Worm (Caenorhabditis elegans) whole organism, young adult: ENCODE measurements around the gene Y39A1C.1.

Experiments used
- B0019.2 ChIP-seq: fragments of 200-800 bp; sonication (Bioruptor generic); conservative IDR thresholded peaks from 2 replicates; pipeline ENCODE4 v1.3.6; 2022; ENCODE audit warnings: missing genetic modification reagents, missing genetic modification characterization, missing compliant biosample characterization
- B0261.1 ChIP-seq: sonication (generic microtip); optimal IDR thresholded peaks from 2 replicates; lab custom pipeline; 2016; ENCODE audit warnings: mild to moderate bottlenecking, missing genetic modification characterization, moderate library complexity, missing compliant biosample characterization
- B0336.3 ChIP-seq: fragments of 200-800 bp; sonication (Bioruptor generic); IDR thresholded peaks from 2 replicates; pipeline ENCODE4 v1.3.6; 2022; ENCODE audit warnings: missing genetic modification characterization, missing compliant biosample characterization
- D2030.7 ChIP-seq: fragments of 200-800 bp; sonication (Bioruptor generic); IDR thresholded peaks from 2 replicates; pipeline ENCODE4 v1.3.6; 2022; ENCODE audit warnings: missing genetic modification reagents, missing genetic modification characterization, missing compliant biosample characterization
- F22D6.2 ChIP-seq: sonication (generic microtip); optimal IDR thresholded peaks from 2 replicates; lab custom pipeline; 2016; ENCODE audit warnings: mild to moderate bottlenecking, missing genetic modification characterization, missing compliant biosample characterization
- F37B4.10 ChIP-seq: fragments of 200-800 bp; sonication (Bioruptor generic); IDR thresholded peaks from 2 replicates; pipeline ENCODE4 v1.3.6; 2022; ENCODE audit warnings: missing genetic modification characterization, missing compliant biosample characterization
- F52B5.7 ChIP-seq: sonication (generic microtip); optimal IDR thresholded peaks from 2 replicates; lab custom pipeline; 2016; ENCODE audit warnings: mild to moderate bottlenecking, missing genetic modification characterization, missing compliant biosample characterization
- F55B11.4 ChIP-seq: sonication (generic microtip); optimal IDR thresholded peaks from 2 replicates; lab custom pipeline; 2016; ENCODE audit warnings: missing compliant biosample characterization, missing genetic modification characterization, borderline replicate concordance; ENCODE audit not compliant: insufficient read depth
- T26A5.8 ChIP-seq: sonication (generic microtip); optimal IDR thresholded peaks from 2 replicates; lab custom pipeline; 2016; ENCODE audit warnings: missing genetic modification characterization, missing compliant biosample characterization
- Y53F4B.3 ChIP-seq: fragments of 200-800 bp; sonication (Bioruptor generic); IDR thresholded peaks from 2 replicates; pipeline ENCODE4 v1.3.6; 2022; ENCODE audit warnings: missing genetic modification reagents, missing genetic modification characterization, missing compliant biosample characterization
- Y53G8AR.9 ChIP-seq: fragments of 200-800 bp; sonication (Bioruptor generic); conservative IDR thresholded peaks from 2 replicates; pipeline ENCODE4 v1.3.6; 2022; ENCODE audit warnings: missing genetic modification reagents, missing genetic modification characterization, missing compliant biosample characterization
- Y67H2A.10 ChIP-seq: fragments of 200-800 bp; sonication (Bioruptor generic); conservative IDR thresholded peaks from 2 replicates; pipeline ENCODE4 v1.3.6; 2022; ENCODE audit warnings: missing genetic modification reagents, missing genetic modification characterization, missing compliant biosample characterization
- Y79H2A.3 ChIP-seq: fragments of 200-800 bp; sonication (Bioruptor generic); conservative IDR thresholded peaks from 2 replicates; pipeline ENCODE4 v1.3.6; 2022; ENCODE audit warnings: missing genetic modification reagents, missing genetic modification characterization, missing compliant biosample characterization
- ZK185.1 ChIP-seq: sonication (generic microtip); optimal IDR thresholded peaks from 2 replicates; lab custom pipeline; 2016; ENCODE audit warnings: mild to moderate bottlenecking, missing genetic modification characterization, missing compliant biosample characterization; ENCODE audit not compliant: poor library complexity, severe bottlenecking
- aptf-2 ChIP-seq: fragments of 200-800 bp; sonication (Bioruptor generic); conservative IDR thresholded peaks from 2 replicates; pipeline ENCODE4 v1.3.6; 2022; ENCODE audit warnings: missing genetic modification reagents, missing genetic modification characterization, missing compliant biosample characterization
- atf-7 ChIP-seq: sonication (generic microtip); optimal IDR thresholded peaks from 2 replicates; lab custom pipeline; 2017; ENCODE audit warnings: mild to moderate bottlenecking, missing genetic modification characterization, missing compliant biosample characterization
- bed-1 ChIP-seq: fragments of 200-800 bp; sonication (Bioruptor generic); IDR thresholded peaks from 2 replicates; pipeline ENCODE4 v1.3.6; 2022; ENCODE audit warnings: missing genetic modification reagents, missing genetic modification characterization, missing compliant biosample characterization
- cebp-2 ChIP-seq: fragments of 200-800 bp; sonication (Bioruptor generic); IDR thresholded peaks from 2 replicates; pipeline ENCODE4 v1.3.6; 2022; ENCODE audit warnings: missing genetic modification characterization, missing compliant biosample characterization
- ceh-100 ChIP-seq: fragments of 200-800 bp; sonication (Bioruptor generic); IDR thresholded peaks from 2 replicates; pipeline ENCODE4 v1.3.6; 2022; ENCODE audit warnings: missing genetic modification reagents, missing genetic modification characterization, missing compliant biosample characterization
- ceh-79 ChIP-seq: sonication (generic microtip); optimal IDR thresholded peaks from 2 replicates; lab custom pipeline; 2017; ENCODE audit warnings: mild to moderate bottlenecking, missing genetic modification characterization, missing compliant biosample characterization
- chd-7 ChIP-seq: sonication (generic microtip); optimal IDR thresholded peaks from 2 replicates; lab custom pipeline; 2016; ENCODE audit warnings: mild to moderate bottlenecking, missing genetic modification characterization, moderate library complexity, missing compliant biosample characterization
- egl-18 ChIP-seq: fragments of 200-800 bp; sonication (Bioruptor generic); IDR thresholded peaks from 2 replicates; pipeline ENCODE4 v1.3.6; 2022; ENCODE audit warnings: missing genetic modification reagents, missing genetic modification characterization, missing compliant biosample characterization
- egrh-3 ChIP-seq: fragments of 200-800 bp; sonication (Bioruptor generic); IDR thresholded peaks from 2 replicates; pipeline ENCODE4 v1.3.6; 2022; ENCODE audit warnings: missing genetic modification reagents, missing genetic modification characterization, missing compliant biosample characterization
- ekl-4 ChIP-seq: fragments of 200-800 bp; sonication (Bioruptor generic); IDR thresholded peaks from 2 replicates; pipeline ENCODE4 v1.3.6; 2022; ENCODE audit warnings: missing genetic modification reagents, missing genetic modification characterization, missing compliant biosample characterization
- hlh-26 ChIP-seq: fragments of 200-800 bp; sonication (Bioruptor generic); conservative IDR thresholded peaks from 2 replicates; pipeline ENCODE4 v1.3.6; 2022; ENCODE audit warnings: missing genetic modification reagents, missing genetic modification characterization, missing compliant biosample characterization
- hmg-1.2 ChIP-seq: fragments of 200-800 bp; sonication (Bioruptor generic); IDR thresholded peaks from 2 replicates; pipeline ENCODE4 v1.3.6; 2022; ENCODE audit warnings: missing genetic modification reagents, missing genetic modification characterization, missing compliant biosample characterization
- lin-26 ChIP-seq: fragments of 200-800 bp; sonication (Bioruptor generic); IDR thresholded peaks from 2 replicates; pipeline ENCODE4 v1.3.6; 2022; ENCODE audit warnings: missing genetic modification reagents, missing genetic modification characterization, missing compliant biosample characterization
- lin-40 ChIP-seq: sonication (generic microtip); optimal IDR thresholded peaks from 2 replicates; lab custom pipeline; 2016; ENCODE audit warnings: missing genetic modification characterization, mild to moderate bottlenecking, missing compliant biosample characterization, missing genotype, missing genetic modification reagents
- lsl-1 ChIP-seq: fragments of 200-800 bp; sonication (Bioruptor generic); optimal IDR thresholded peaks from 2 replicates; lab custom pipeline; 2018; ENCODE audit warnings: mild to moderate bottlenecking, missing genetic modification characterization, moderate library complexity, missing compliant biosample characterization
- madf-10 ChIP-seq: sonication (generic microtip); optimal IDR thresholded peaks from 2 replicates; lab custom pipeline; 2016; ENCODE audit warnings: mild to moderate bottlenecking, missing genetic modification characterization, missing compliant biosample characterization
- madf-6 ChIP-seq: fragments of 200-800 bp; sonication (Bioruptor generic); IDR thresholded peaks from 2 replicates; pipeline ENCODE4 v1.3.6; 2022; ENCODE audit warnings: missing genetic modification reagents, missing genetic modification characterization, missing compliant biosample characterization
- mcd-1 ChIP-seq: fragments of 200-800 bp; sonication (Bioruptor generic); IDR thresholded peaks from 2 replicates; pipeline ENCODE4 v1.3.6; 2022; ENCODE audit warnings: missing genetic modification reagents, missing genetic modification characterization, missing compliant biosample characterization
- nfya-2 ChIP-seq: fragments of 200-800 bp; sonication (Bioruptor generic); IDR thresholded peaks from 2 replicates; pipeline ENCODE4 v1.3.6; 2022; ENCODE audit warnings: missing genetic modification reagents, missing genetic modification characterization, missing compliant biosample characterization
- nhr-120 ChIP-seq: fragments of 200-800 bp; sonication (Bioruptor generic); IDR thresholded peaks from 2 replicates; pipeline ENCODE4 v1.3.6; 2022; ENCODE audit warnings: missing genetic modification characterization, missing compliant biosample characterization
- pha-4 ChIP-seq: fragments of 150-350 bp; sonication (generic microtip); optimal IDR thresholded peaks from 2 replicates; lab custom pipeline; 2014; ENCODE audit warnings: missing biosample characterization, missing genetic modification reagents, missing genetic modification characterization
- rec-8 ChIP-seq, 2 experiments: sonication (generic microtip); optimal IDR thresholded peaks; 2 replicates each; lab custom pipeline; 2016; ENCODE audit warnings: mild to moderate bottlenecking in 2 of 2, missing genetic modification characterization in 2 of 2, missing genetic modification reagents in 2 of 2, missing genotype in 2 of 2, missing biosample characterization in 1 of 2, missing compliant biosample characterization in 1 of 2, moderate library complexity in 1 of 2
- repo-1 ChIP-seq: sonication (generic microtip); optimal IDR thresholded peaks from 2 replicates; lab custom pipeline; 2017; ENCODE audit warnings: mild to moderate bottlenecking, missing genetic modification characterization, missing compliant biosample characterization
- somi-1 ChIP-seq: fragments of 200-800 bp; sonication (Bioruptor generic); optimal IDR thresholded peaks from 2 replicates; lab custom pipeline; 2018; ENCODE audit warnings: mild to moderate bottlenecking, missing genetic modification characterization, missing compliant biosample characterization
- sptf-2 ChIP-seq: fragments of 200-800 bp; sonication (Bioruptor generic); optimal IDR thresholded peaks from 2 replicates; lab custom pipeline; 2018; ENCODE audit warnings: mild to moderate bottlenecking, missing genetic modification characterization, missing compliant biosample characterization
- tbp1 ChIP-seq: fragments of 200-800 bp; sonication (Bioruptor generic); optimal IDR thresholded peaks from 2 replicates; lab custom pipeline; 2018; ENCODE audit warnings: mild to moderate bottlenecking, missing genetic modification characterization, missing compliant biosample characterization
- unc-130 ChIP-seq: sonication (generic microtip); optimal IDR thresholded peaks from 2 replicates; lab custom pipeline; 2016; ENCODE audit warnings: missing genetic modification reagents, missing genetic modification characterization, missing compliant biosample characterization
- unc-62 ChIP-seq: fragments of 150-350 bp; optimal IDR thresholded peaks from 2 replicates; lab custom pipeline; 2014; ENCODE audit warnings: missing biosample characterization, missing genetic modification reagents, missing genetic modification characterization
- zfh-2 ChIP-seq: fragments of 200-800 bp; sonication (Bioruptor generic); conservative IDR thresholded peaks from 2 replicates; pipeline ENCODE4 v1.3.6; 2022; ENCODE audit warnings: missing genetic modification reagents, missing genetic modification characterization, missing compliant biosample characterization
- ztf-22 ChIP-seq: fragments of 200-800 bp; sonication (Bioruptor generic); optimal IDR thresholded peaks from 2 replicates; lab custom pipeline; 2018; ENCODE audit warnings: mild to moderate bottlenecking, missing genetic modification characterization, moderate library complexity, missing compliant biosample characterization
- ztf-26 ChIP-seq: sonication (generic microtip); optimal IDR thresholded peaks from 2 replicates; lab custom pipeline; 2017; ENCODE audit warnings: missing genetic modification characterization, missing compliant biosample characterization

Y39A1C.1 gene

DNA sequence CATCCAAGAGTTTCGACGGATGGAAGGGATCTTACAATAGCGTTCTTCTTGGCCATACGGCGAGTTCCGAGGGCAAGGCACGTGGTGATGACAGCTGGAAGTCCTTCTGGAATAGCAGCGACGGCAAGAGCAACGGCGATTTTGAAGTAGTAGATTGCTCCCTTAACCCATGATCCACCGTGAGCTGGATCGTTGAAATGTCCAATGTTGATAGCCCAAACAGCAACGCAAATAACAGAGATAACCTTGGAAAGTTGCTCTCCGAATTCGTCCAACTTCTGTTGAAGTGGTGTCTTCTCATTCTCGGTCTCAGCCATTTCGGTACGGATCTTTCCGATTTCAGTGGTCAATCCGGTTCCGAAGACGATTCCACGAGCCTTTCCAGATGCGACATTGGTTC, 40.0 kb upstream of the Y39A1C.1 start:
- TF ChIP-seq egl-18 (GFP tag; lab: Robert Waterston, UW) (0 out of 2 replicates have a peak, but pooled peaks have one; percentile 37), ztf-22 (GFP tag; lab: Kevin White, UChicago) (no peak)
- TF ChIP-seq, all 124 proteins: peak for 1

- no peak for TF ChIP-seq madf-6
- TF ChIP-seq F55B11.4 (tag; lab: Kevin White, UChicago), result no peak
- no peak for TF ChIP-seq ceh-100 (GFP tag; lab: Robert Waterston, UW)
- no peak for TF ChIP-seq D2030.7
- no peak for TF ChIP-seq cebp-2
- TF ChIP-seq B0019.2, result no peak
- TF ChIP-seq egrh-3 (GFP tag; lab: Robert Waterston, UW), result no peak
- no peak for TF ChIP-seq B0336.3 (GFP tag; lab: Robert Waterston, UW)
- no peak for TF ChIP-seq tbp1 (GFP tag; lab: Kevin White, UChicago)
- no peak for TF ChIP-seq repo-1 (tag; lab: Kevin White, UChicago)
- TF ChIP-seq aptf-2, result no peak
- TF ChIP-seq Y53G8AR.9 (GFP tag; lab: Robert Waterston, UW), result no peak
- no peak for TF ChIP-seq hmg-1.2 (GFP tag; lab: Robert Waterston, UW)
- TF ChIP-seq nhr-120 (GFP tag; lab: Robert Waterston, UW), result no peak
- TF ChIP-seq somi-1, result no peak
- no peak for TF ChIP-seq F52B5.7
Observed at ce11 chrIII:10816045-10816444, 39.2 kb upstream of the Y39A1C.1 start.

DNA sequence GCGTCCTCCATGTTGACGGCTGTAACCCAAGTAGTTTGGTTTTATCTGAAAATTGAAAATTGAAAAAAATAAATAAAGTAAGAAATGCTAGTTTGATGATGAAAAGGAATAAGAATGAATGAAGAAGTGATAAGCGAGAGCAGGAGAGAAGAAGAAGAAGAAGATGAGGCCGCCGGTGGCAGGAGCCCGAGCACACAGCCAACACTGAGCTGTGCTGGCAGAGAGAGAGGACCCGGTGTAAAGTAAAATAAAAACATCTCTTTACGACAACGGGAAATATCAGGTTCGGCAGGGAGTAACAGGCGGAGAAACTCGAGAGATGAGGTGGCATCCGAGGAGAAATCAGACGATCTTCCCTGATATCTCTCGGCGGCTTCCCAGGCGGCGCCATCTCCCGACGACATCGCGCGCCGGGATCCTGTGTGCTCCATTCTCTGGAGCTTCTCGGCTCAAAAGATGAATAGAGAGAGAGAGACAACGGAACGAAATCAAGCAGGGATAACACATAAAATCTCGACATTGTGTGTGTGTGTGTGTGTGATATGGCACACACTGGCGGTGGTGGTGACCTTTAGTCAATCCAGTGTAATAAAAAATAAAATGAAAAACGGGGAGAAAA, 38.3 kb upstream of the Y39A1C.1 start, which contains the start of gene sca-1:
Gene sca-1 (minus strand): TSS at position 51 of the 619 bp plus-strand sequence.
- TF ChIP-seq bed-1, result 0 out of 2 replicates have a peak, but pooled peaks have one; percentile 17
- TF ChIP-seq unc-62 (GFP tag; lab: Kevin White, UChicago), result no peak
- TF ChIP-seq repo-1 (tag; lab: Kevin White, UChicago), result peak; percentile 31
- 0 out of 2 replicates have a peak, but pooled peaks have one; percentile 24 for TF ChIP-seq mcd-1 (GFP tag; lab: Robert Waterston, UW)
- TF ChIP-seq chd-7 (tag; lab: Kevin White, UChicago), result peak; percentile 51
- TF ChIP-seq hlh-26, result no peak
- TF ChIP-seq F37B4.10 (GFP tag; lab: Robert Waterston, UW), result 0 out of 2 replicates have a peak, but pooled peaks have one; percentile 72
- no peak for TF ChIP-seq lin-40 (tag; lab: Kevin White, UChicago)
- no peak for TF ChIP-seq ekl-4 (GFP tag; lab: Robert Waterston, UW)
- no peak for TF ChIP-seq Y67H2A.10 (GFP tag; lab: Robert Waterston, UW)
- no peak for TF ChIP-seq madf-10 (tag; lab: Kevin White, UChicago)
- TF ChIP-seq egrh-3 (GFP tag; lab: Robert Waterston, UW), result peak; percentile 56; the same call in 1 of the 2 replicates
- no peak for TF ChIP-seq T26A5.8 (tag; lab: Kevin White, UChicago)
- TF ChIP-seq ZK185.1 (tag; lab: Kevin White, UChicago), result no peak
- TF ChIP-seq Y53F4B.3, result no peak
- peak; percentile 7 for TF ChIP-seq ceh-79
- TF ChIP-seq zfh-2, result peak; percentile 87
- TF ChIP-seq somi-1, result peak; percentile 55
- TF ChIP-seq pha-4 (tag; lab: Kevin White, UChicago), result no peak
- no peak for TF ChIP-seq B0261.1 (tag; lab: Kevin White, UChicago)
- no peak for TF ChIP-seq sptf-2 (GFP tag; lab: Kevin White, UChicago)
- TF ChIP-seq nfya-2 (GFP tag; lab: Robert Waterston, UW), result no peak
- TF ChIP-seq F52B5.7, result peak; percentile 32
- TF ChIP-seq rec-8 (tag; optimal IDR thresholded peaks at IDR 0.05; lab: Kevin White, UChicago), result no peak
- TF ChIP-seq unc-130 (GFP tag; lab: Kevin White, UChicago), result no peak
- no peak for TF ChIP-seq F55B11.4 (tag; lab: Kevin White, UChicago)
- TF ChIP-seq lsl-1 (GFP tag; lab: Kevin White, UChicago), result no peak
- TF ChIP-seq lin-26, result no peak
- peak; percentile 1 for TF ChIP-seq atf-7 (tag; lab: Kevin White, UChicago)
- no peak for TF ChIP-seq ztf-26 (tag; lab: Kevin White, UChicago)
- no peak for TF ChIP-seq Y79H2A.3 (GFP tag; lab: Robert Waterston, UW)
- TF ChIP-seq F22D6.2 (tag; lab: Kevin White, UChicago), result no peak
- no peak for TF ChIP-seq B0336.3 (GFP tag; lab: Robert Waterston, UW)
